Fruit fly (Drosophila melanogaster) whole organism: ENCODE data around the gene CG42299.

Experiments used
- CG8478 ChIP-seq: fragments of >200 bp; optimal IDR thresholded peaks from 2 replicates; lab custom pipeline; 2018; ENCODE audit warnings: inconsistent platforms
- Dll ChIP-seq: fragments of >200 bp; optimal IDR thresholded peaks from 2 replicates; lab custom pipeline; 2017
- EcR ChIP-seq, 2 experiments: fragments of >200 bp; optimal IDR thresholded peaks; 2 replicates each; lab custom pipeline; 2017; ENCODE audit warnings: missing biosample characterization in 2 of 2, missing genetic modification characterization in 2 of 2, missing genetic modification reagents in 2 of 2
- pan ChIP-seq: fragments of >200 bp; optimal IDR thresholded peaks from 2 replicates; lab custom pipeline; 2017
- psq ChIP-seq: fragments of >200 bp; optimal IDR thresholded peaks from 2 replicates; lab custom pipeline; 2017
- usp ChIP-seq: fragments of >200 bp; optimal IDR thresholded peaks from 2 replicates; lab custom pipeline; 2017; ENCODE audit warnings: missing biosample characterization, missing genetic modification characterization, mixed read lengths

- TF ChIP-seq psq (lab: Kevin White, UChicago) (no peak), pan (no peak), Dll (lab: Kevin White, UChicago) (no peak), CG8478 (lab: Kevin White, UChicago) (no peak), usp (no peak), EcR (GFP tag; optimal IDR thresholded peaks at IDR 0.05; lab: Kevin White, UChicago) (no peak)
These were observed 45.1 kb upstream of the CG42299 start for dm6 chrX:15620439-15621227.
